Fruit fly (Drosophila melanogaster) S2 (cell line): ENCODE results near the gene Neto.

ENCODE experiments used
- CG8478 ChIP-seq: fragments of >200 bp; optimal IDR thresholded peaks from 2 replicates; lab custom pipeline; 2018
- CTCF ChIP-seq, 2 experiments: fragments of >200 bp; optimal IDR thresholded peaks; 2 replicates each; lab custom pipeline; 2018

DNA sequence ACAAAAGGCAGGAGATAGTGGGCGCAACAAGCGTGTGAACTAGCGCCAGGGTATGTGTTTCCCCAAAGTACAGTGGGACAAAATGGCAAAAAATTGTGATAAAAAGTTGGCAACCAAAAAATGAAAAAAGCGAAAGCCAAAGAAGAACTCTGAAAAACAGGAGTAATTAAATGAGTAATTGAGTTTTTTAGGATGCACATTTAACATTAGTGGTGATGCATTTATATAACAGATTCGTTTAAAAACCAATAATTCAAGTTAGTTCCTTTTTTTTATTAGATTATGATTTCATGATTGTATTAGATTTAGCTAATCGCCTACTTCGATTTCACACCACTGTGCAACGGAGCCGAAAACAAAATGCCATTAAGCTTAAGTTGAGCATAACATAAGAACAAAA is 126.7 kb downstream of the Neto start:
- TF ChIP-seq CTCF (optimal IDR thresholded peaks at IDR 0.05; lab: Kevin White, UChicago): no peak
- no peak for TF ChIP-seq CG8478 (lab: Kevin White, UChicago)
